Fruit fly (Drosophila melanogaster) whole organism, embryonic: ENCODE data around the gene RpL14.

ENCODE experiments used
- Adf1 ChIP-seq: fragments of 200-800 bp; sonication (Bioruptor generic); IDR thresholded peaks from 2 replicates; pipeline ENCODE4 v1.3.6; 2022; ENCODE audit warnings: missing biosample characterization, missing genetic modification characterization
- Aef1 ChIP-seq: fragments of 200-800 bp; sonication (Bioruptor generic); IDR thresholded peaks from 3 replicates; pipeline ENCODE4 v1.3.6; 2022; ENCODE audit warnings: missing biosample characterization, missing genetic modification characterization
- B-H2 ChIP-seq: fragments of 200-800 bp; sonication (Bioruptor generic); optimal IDR thresholded peaks from 2 replicates; lab custom pipeline; 2018; ENCODE audit warnings: missing biosample characterization, mild to moderate bottlenecking, missing genetic modification characterization
- CG10267 ChIP-seq: fragments of 200-800 bp; sonication (Bioruptor generic); optimal IDR thresholded peaks from 2 replicates; lab custom pipeline; 2018; ENCODE audit warnings: missing biosample characterization, mild to moderate bottlenecking, missing genetic modification characterization, moderate library complexity
- CG10543 ChIP-seq: fragments of 200-800 bp; sonication (Bioruptor generic); optimal IDR thresholded peaks from 3 replicates; lab custom pipeline; 2017; ENCODE audit warnings: missing biosample characterization, mild to moderate bottlenecking, missing genetic modification characterization, moderate library complexity
- CG11456 ChIP-seq: fragments of 200-800 bp; sonication (Bioruptor generic); IDR thresholded peaks from 3 replicates; pipeline ENCODE4 v1.3.6; 2022; ENCODE audit warnings: missing biosample characterization, missing genetic modification characterization
- CG11695 ChIP-seq: fragments of 200-800 bp; sonication (Bioruptor generic); IDR thresholded peaks from 3 replicates; pipeline ENCODE4 v1.3.6; 2022; ENCODE audit warnings: missing biosample characterization, missing genetic modification characterization
- CG12155 ChIP-seq: fragments of 200-800 bp; sonication (Bioruptor generic); optimal IDR thresholded peaks from 3 replicates; lab custom pipeline; 2016; ENCODE audit warnings: missing biosample characterization, missing genetic modification characterization
- CG14860 ChIP-seq: fragments of 200-800 bp; sonication (Bioruptor generic); IDR thresholded peaks from 3 replicates; pipeline ENCODE4 v1.3.6; 2022; ENCODE audit warnings: missing biosample characterization, missing genetic modification characterization; ENCODE audit not compliant: partially characterized antibody
- CG1603 ChIP-seq: fragments of 200-800 bp; sonication (Bioruptor generic); optimal IDR thresholded peaks from 2 replicates; lab custom pipeline; 2019; ENCODE audit warnings: missing biosample characterization, mild to moderate bottlenecking, missing genetic modification characterization, moderate library complexity
- CG16863 ChIP-seq: fragments of 200-800 bp; sonication (Bioruptor generic); optimal IDR thresholded peaks from 3 replicates; lab custom pipeline; 2016; ENCODE audit warnings: missing biosample characterization, missing genetic modification characterization
- CG18262 ChIP-seq: fragments of 200-800 bp; optimal IDR thresholded peaks from 3 replicates; lab custom pipeline; 2019; ENCODE audit warnings: missing biosample characterization, mild to moderate bottlenecking, missing genetic modification characterization, moderate library complexity
- CG18599 ChIP-seq: fragments of 200-800 bp; sonication (Bioruptor generic); optimal IDR thresholded peaks from 3 replicates; lab custom pipeline; 2017; ENCODE audit warnings: missing biosample characterization, missing genetic modification characterization, mild to moderate bottlenecking, moderate library complexity, missing genetic modification reagents
- CG2199 ChIP-seq: fragments of 200-800 bp; sonication (Bioruptor generic); IDR thresholded peaks from 3 replicates; pipeline ENCODE4 v1.3.6; 2022; ENCODE audit warnings: missing biosample characterization, missing genetic modification characterization
- CG31365 ChIP-seq: fragments of 200-800 bp; sonication (Bioruptor generic); optimal IDR thresholded peaks from 2 replicates; lab custom pipeline; 2018; ENCODE audit warnings: missing biosample characterization, mild to moderate bottlenecking, missing genetic modification characterization
- CG3281 ChIP-seq: fragments of 200-800 bp; sonication (Bioruptor generic); optimal IDR thresholded peaks from 3 replicates; lab custom pipeline; 2017; ENCODE audit warnings: missing biosample characterization, mild to moderate bottlenecking, missing genetic modification characterization
- CG3407 ChIP-seq: fragments of 200-800 bp; sonication (Bioruptor generic); optimal IDR thresholded peaks from 2 replicates; lab custom pipeline; 2018; ENCODE audit warnings: missing biosample characterization, mild to moderate bottlenecking, missing genetic modification characterization
- CG5953 ChIP-seq: fragments of 200-800 bp; sonication (Bioruptor generic); IDR thresholded peaks from 2 replicates; pipeline ENCODE4 v1.3.6; 2022; ENCODE audit warnings: missing biosample characterization, missing genetic modification characterization
- CG6175 ChIP-seq: fragments of 200-800 bp; sonication (Bioruptor generic); IDR thresholded peaks from 3 replicates; pipeline ENCODE4 v1.3.6; 2022; ENCODE audit warnings: missing biosample characterization, missing genetic modification characterization
- CG6254 ChIP-seq: fragments of 200-800 bp; sonication (Bioruptor generic); optimal IDR thresholded peaks from 3 replicates; lab custom pipeline; 2017; ENCODE audit warnings: mild to moderate bottlenecking, missing biosample characterization, missing genetic modification reagents, missing genetic modification characterization
- CG6854 ChIP-seq: fragments of 200-800 bp; sonication (Bioruptor generic); optimal IDR thresholded peaks from 3 replicates; lab custom pipeline; 2017; ENCODE audit warnings: missing biosample characterization, mild to moderate bottlenecking, missing genetic modification characterization
- CG7745 ChIP-seq: fragments of 200-800 bp; sonication (Bioruptor generic); optimal IDR thresholded peaks from 2 replicates; lab custom pipeline; 2018; ENCODE audit warnings: missing biosample characterization, mild to moderate bottlenecking, missing genetic modification characterization, moderate library complexity
- CG7987 ChIP-seq: fragments of 200-800 bp; sonication (Bioruptor generic); optimal IDR thresholded peaks from 2 replicates; lab custom pipeline; 2018; ENCODE audit warnings: missing biosample characterization, mild to moderate bottlenecking, missing genetic modification characterization, moderate library complexity
- CG8281 ChIP-seq: fragments of 200-800 bp; sonication (Bioruptor generic); optimal IDR thresholded peaks from 2 replicates; lab custom pipeline; 2018; ENCODE audit warnings: missing biosample characterization, mild to moderate bottlenecking, missing genetic modification characterization, moderate library complexity
- CG8290 ChIP-seq, 3 experiments: fragments of 200-800 bp; sonication (Bioruptor generic); optimal IDR thresholded peaks; 2 replicates each; lab custom pipeline; 2016 to 2019; ENCODE audit warnings: missing biosample characterization in 3 of 3, missing genetic modification characterization in 3 of 3, mild to moderate bottlenecking in 2 of 3, moderate library complexity in 1 of 3
- CG9215 ChIP-seq: fragments of 200-800 bp; sonication (Bioruptor generic); IDR thresholded peaks from 2 replicates; pipeline ENCODE4 v1.3.6; 2022; ENCODE audit warnings: missing biosample characterization, missing genetic modification characterization
- D19A ChIP-seq: fragments of 200-800 bp; optimal IDR thresholded peaks from 3 replicates; lab custom pipeline; 2019; ENCODE audit warnings: missing biosample characterization, mild to moderate bottlenecking, missing genetic modification characterization, moderate library complexity
- Dip2 ChIP-seq: fragments of 200-800 bp; sonication (Bioruptor generic); IDR thresholded peaks from 2 replicates; pipeline ENCODE4 v1.3.6; 2022; ENCODE audit warnings: missing biosample characterization, missing genetic modification characterization
- GATAe ChIP-seq: fragments of 200-800 bp; sonication (Bioruptor generic); conservative IDR thresholded peaks from 2 replicates; pipeline ENCODE4 v1.3.6; 2022; ENCODE audit warnings: missing biosample characterization, missing genetic modification characterization
- Med ChIP-seq: fragments of 200-800 bp; sonication (Bioruptor generic); peaks from one replicate; lab custom pipeline; 2016; ENCODE audit warnings: missing biosample characterization, missing genetic modification characterization, mild to moderate bottlenecking, inconsistent platforms, moderate library complexity
- Rfx ChIP-seq: fragments of 200-800 bp; sonication (Bioruptor generic); IDR thresholded peaks from 2 replicates; pipeline ENCODE4 v1.3.6; 2022; ENCODE audit warnings: missing biosample characterization, missing genetic modification characterization
- Sry-β ChIP-seq: fragments of 200-800 bp; sonication (Bioruptor generic); optimal IDR thresholded peaks from 2 replicates; lab custom pipeline; 2018; ENCODE audit warnings: missing biosample characterization, mild to moderate bottlenecking, missing genetic modification characterization, moderate library complexity
- amos ChIP-seq: fragments of 200-800 bp; sonication (Bioruptor generic); IDR thresholded peaks from 2 replicates; pipeline ENCODE4 v1.3.6; 2022; ENCODE audit warnings: missing biosample characterization, missing genetic modification characterization; ENCODE audit not compliant: partially characterized antibody
- ap ChIP-seq: fragments of 200-800 bp; sonication (Bioruptor generic); IDR thresholded peaks from 2 replicates; pipeline ENCODE4 v1.3.6; 2022; ENCODE audit warnings: missing biosample characterization, missing genetic modification characterization
- bcd ChIP-seq: fragments of 200-800 bp; sonication (Bioruptor generic); optimal IDR thresholded peaks from 2 replicates; lab custom pipeline; 2017; ENCODE audit warnings: missing biosample characterization, mild to moderate bottlenecking, missing genetic modification characterization
- crc ChIP-seq: fragments of 200-800 bp; sonication (Bioruptor generic); optimal IDR thresholded peaks from 2 replicates; lab custom pipeline; 2016; ENCODE audit warnings: missing biosample characterization, missing genetic modification characterization
- fru ChIP-seq: fragments of >200 bp; optimal IDR thresholded peaks from 2 replicates; lab custom pipeline; 2017
- jigr1 ChIP-seq: fragments of 200-800 bp; sonication (Bioruptor generic); IDR thresholded peaks from 3 replicates; pipeline ENCODE4 v1.3.6; 2022; ENCODE audit warnings: missing biosample characterization, missing genetic modification characterization
- lab ChIP-seq: fragments of 200-800 bp; sonication (Bioruptor generic); optimal IDR thresholded peaks from 3 replicates; lab custom pipeline; 2017; ENCODE audit warnings: missing biosample characterization, missing genetic modification characterization, mild to moderate bottlenecking, moderate library complexity, missing genetic modification reagents
- lmd ChIP-seq: fragments of 200-800 bp; sonication (Bioruptor generic); IDR thresholded peaks from 2 replicates; pipeline ENCODE4 v1.3.6; 2022; ENCODE audit warnings: missing biosample characterization, missing genetic modification characterization
- nerfin-1 ChIP-seq: fragments of 200-800 bp; sonication (Bioruptor generic); optimal IDR thresholded peaks from 3 replicates; lab custom pipeline; 2019; ENCODE audit warnings: missing biosample characterization, mild to moderate bottlenecking, missing genetic modification characterization, moderate library complexity
- p53 ChIP-seq: fragments of 200-800 bp; sonication (Bioruptor generic); optimal IDR thresholded peaks from 2 replicates; lab custom pipeline; 2016; ENCODE audit warnings: missing biosample characterization, missing genetic modification characterization
- sens-2 ChIP-seq: fragments of 200-800 bp; sonication (Bioruptor generic); IDR thresholded peaks from 2 replicates; pipeline ENCODE4 v1.3.6; 2022; ENCODE audit warnings: missing biosample characterization, missing genetic modification characterization
- shn ChIP-seq: fragments of 200-800 bp; sonication (Bioruptor generic); optimal IDR thresholded peaks from 3 replicates; lab custom pipeline; 2016; ENCODE audit warnings: missing biosample characterization, missing genetic modification characterization
- trem ChIP-seq: fragments of 200-800 bp; optimal IDR thresholded peaks from 3 replicates; lab custom pipeline; 2019; ENCODE audit warnings: missing biosample characterization, mild to moderate bottlenecking, missing genetic modification characterization, moderate library complexity
- tx ChIP-seq: fragments of 200-800 bp; sonication (Bioruptor generic); optimal IDR thresholded peaks from 2 replicates; lab custom pipeline; 2016; ENCODE audit warnings: missing biosample characterization, missing genetic modification characterization

The RpL14 gene

dm6 chr3L:8623702-8624421, 23.1 kb downstream of the RpL14 start, which contains the start of the genes GAPsec and Zasp66 (continued):
- no peak for TF ChIP-seq tx (GFP tag; lab: Kevin White, UChicago)
- no peak for TF ChIP-seq Sry-β (GFP tag; lab: Kevin White, UChicago)
- TF ChIP-seq crc (GFP tag; lab: Kevin White, UChicago) = no peak
- TF ChIP-seq B-H2 (GFP tag; lab: Kevin White, UChicago) = no peak
- no peak for TF ChIP-seq Rfx
- no peak for TF ChIP-seq CG18262
- TF ChIP-seq D19A (tag; lab: Kevin White, UChicago) = no peak
- TF ChIP-seq CG1603 (tag; lab: Kevin White, UChicago) = no peak
- TF ChIP-seq CG5953 (GFP tag; lab: Robert Waterston, UW) = no peak
- no peak for TF ChIP-seq shn (GFP tag; lab: Kevin White, UChicago)
- TF ChIP-seq Adf1 (GFP tag; lab: Robert Waterston, UW) = no peak
- TF ChIP-seq p53 (GFP tag; lab: Kevin White, UChicago) = no peak
- no peak for TF ChIP-seq ap (GFP tag; lab: Robert Waterston, UW)
- TF ChIP-seq CG6254 (GFP tag; lab: Kevin White, UChicago) = no peak
- no peak for TF ChIP-seq CG3281
- TF ChIP-seq CG9215 (GFP tag; lab: Robert Waterston, UW) = no peak
- no peak for TF ChIP-seq lmd (GFP tag; lab: Robert Waterston, UW)

- TF ChIP-seq CG6854 (GFP tag; lab: Kevin White, UChicago) (no peak), CG11456 (GFP tag; lab: Robert Waterston, UW) (no peak), nerfin-1 (tag; lab: Kevin White, UChicago) (no peak), Med (GFP tag; lab: Kevin White, UChicago) (peak; percentile 26), CG18599 (no peak), fru (lab: Kevin White, UChicago) (no peak), CG7745 (no peak), GATAe (GFP tag; lab: Robert Waterston, UW) (no peak), CG14860 (GFP tag; lab: Robert Waterston, UW) (0 out of 3 replicates have a peak, but pooled peaks have one; percentile 35), bcd (GFP tag; lab: Kevin White, UChicago) (no peak), CG2199 (peak; percentile 14; the same call in 1 of the 3 replicates), Aef1 (GFP tag; lab: Robert Waterston, UW) (no peak), trem (tag; lab: Kevin White, UChicago) (peak; percentile 17), amos (peak; percentile 70), lab (no peak), jigr1 (no peak), CG12155 (GFP tag; lab: Kevin White, UChicago) (no peak), CG3407 (GFP tag; lab: Kevin White, UChicago) (no peak), CG16863 (GFP tag; lab: Kevin White, UChicago) (no peak), CG8290 (GFP tag; optimal IDR thresholded peaks at IDR 0.05; lab: Kevin White, UChicago) (peak; percentile 97), CG8290 (tag; optimal IDR thresholded peaks at IDR 0.05; lab: Kevin White, UChicago) (peak in 1 of 2 experiments; percentile 64), CG10267 (tag; lab: Kevin White, UChicago) (peak; percentile 16), Dip2 (GFP tag; lab: Robert Waterston, UW) (no peak), CG7987 (no peak), CG6175 (0 out of 3 replicates have a peak, but pooled peaks have one; percentile 67), CG31365 (no peak), CG10543 (GFP tag; lab: Kevin White, UChicago) (peak; percentile 54), CG11695 (GFP tag; lab: Robert Waterston, UW) (no peak), sens-2 (no peak), CG8281 (tag; lab: Kevin White, UChicago) (peak; percentile 1)
Measured at dm6 chr3L:8627839-8628827, 27.3 kb downstream of the RpL14 start.
